Worm (Caenorhabditis elegans): ENCODE measurements around the gene C02B10.6.

Gene C02B10.6

ce11 chrIV:5086243-5086960 is 15.7 kb downstream of the C02B10.6 start:
- no peak for TF ChIP-seq ahr-1 (tag; optimal IDR thresholded peaks at IDR 0.05)
- no peak for TF ChIP-seq lim-6 (tag; optimal IDR thresholded peaks at IDR 0.05)
- no peak for TF ChIP-seq hlh-13 (GFP tag; optimal IDR thresholded peaks at IDR 0.05)

ce11 chrIV:5086961-5087326 is 16.3 kb downstream of the C02B10.6 start:
- TF ChIP-seq pat-9 (tag; optimal IDR thresholded peaks at IDR 0.05) (no peak), Y22D7AL.16 (tag; optimal IDR thresholded peaks at IDR 0.05) (no peak), syd-9 (tag; optimal IDR thresholded peaks at IDR 0.05) (no peak), ceh-19 (GFP tag; optimal IDR thresholded peaks at IDR 0.05) (no peak), nfya-1 (tag; optimal IDR thresholded peaks at IDR 0.05) (no peak), elt-2 (tag; optimal IDR thresholded peaks at IDR 0.05) (peak; percentile 25), nhr-11 (tag; optimal IDR thresholded peaks at IDR 0.05) (no peak)

- no peak for TF ChIP-seq ceh-9 (tag; optimal IDR thresholded peaks at IDR 0.05)
- TF ChIP-seq lim-6 (tag; optimal IDR thresholded peaks at IDR 0.05) = no peak
- TF ChIP-seq hlh-30 (tag; optimal IDR thresholded peaks at IDR 0.05; ENCODE audit: insufficient read depth) = no peak
- no peak for TF ChIP-seq ceh-24 (tag; optimal IDR thresholded peaks at IDR 0.05)
- no peak for TF ChIP-seq C08G9.2 (tag; optimal IDR thresholded peaks at IDR 0.05)
- no peak for TF ChIP-seq gmeb-2 (tag; optimal IDR thresholded peaks at IDR 0.05)
- TF ChIP-seq odd-2 (tag; optimal IDR thresholded peaks at IDR 0.05) = no peak
- no peak for TF ChIP-seq pag-3 (tag; optimal IDR thresholded peaks at IDR 0.05; ENCODE audit: borderline replicate concordance)
- no peak for TF ChIP-seq zip-5 (tag; optimal IDR thresholded peaks at IDR 0.05)
- TF ChIP-seq madf-2 (tag; optimal IDR thresholded peaks at IDR 0.05) = no peak
- no peak for TF ChIP-seq fkh-10 (GFP tag; optimal IDR thresholded peaks at IDR 0.05)
- TF ChIP-seq ceh-19 (GFP tag; optimal IDR thresholded peaks at IDR 0.05) = no peak
- no peak for TF ChIP-seq ceh-2 (tag; optimal IDR thresholded peaks at IDR 0.05)
These were observed 18.2 kb downstream of the C02B10.6 start, which contains the start of gene ivd-1 for ce11 chrIV:5088814-5089322. Gene ivd-1, minus strand, starts transcription at chrIV:5088864.

- TF ChIP-seq nfya-1 (tag; optimal IDR thresholded peaks at IDR 0.05) = peak; percentile 6
- TF ChIP-seq tbx-2 (tag; optimal IDR thresholded peaks at IDR 0.05) = peak; percentile 64
- TF ChIP-seq elt-2 (tag; optimal IDR thresholded peaks at IDR 0.05) = peak; percentile 58
- peak; percentile 17 for TF ChIP-seq ceh-31 (tag; optimal IDR thresholded peaks at IDR 0.05)
These were observed 19.3 kb downstream of the C02B10.6 start for ce11 chrIV:5089795-5090528.

ce11 chrIV:5090993-5091793 is 20.5 kb downstream of the C02B10.6 start, which contains the start of the genes snpn-1 and C02B10.4:
Gene snpn-1, minus strand, starts transcription at chrIV:5091043.
Gene C02B10.4, plus strand, starts transcription at chrIV:5091586.
- TF ChIP-seq ama-1 (optimal IDR thresholded peaks at IDR 0.05) (no peak), pag-3 (tag; optimal IDR thresholded peaks at IDR 0.05; ENCODE audit: borderline replicate concordance) (no peak), mec-3 (tag; optimal IDR thresholded peaks at IDR 0.05; ENCODE audit: borderline replicate concordance) (no peak), ztf-16 (tag; optimal IDR thresholded peaks at IDR 0.05) (no peak), hlh-30 (tag; optimal IDR thresholded peaks at IDR 0.05; ENCODE audit: insufficient read depth) (no peak), ceh-31 (tag; optimal IDR thresholded peaks at IDR 0.05) (peak; percentile 27), elt-2 (tag; optimal IDR thresholded peaks at IDR 0.05) (peak; percentile 31), nfya-1 (tag; optimal IDR thresholded peaks at IDR 0.05) (peak; percentile 38), T23F11.4 (GFP tag; optimal IDR thresholded peaks at IDR 0.05) (no peak), nhr-232 (tag; optimal IDR thresholded peaks at IDR 0.05) (no peak), hlh-6 (tag; optimal IDR thresholded peaks at IDR 0.05) (no peak), ceh-22 (tag; optimal IDR thresholded peaks at IDR 0.05) (no peak), ceh-19 (GFP tag; optimal IDR thresholded peaks at IDR 0.05) (no peak), syd-9 (tag; optimal IDR thresholded peaks at IDR 0.05) (no peak), F13H6.1 (tag; optimal IDR thresholded peaks at IDR 0.05) (no peak), unc-42 (tag; optimal IDR thresholded peaks at IDR 0.05) (peak; percentile 78), dmd-4 (tag; optimal IDR thresholded peaks at IDR 0.05; ENCODE audit: borderline replicate concordance) (no peak), fkh-10 (GFP tag; optimal IDR thresholded peaks at IDR 0.05) (no peak), ceh-48 (tag; optimal IDR thresholded peaks at IDR 0.05) (peak; percentile 70), odd-2 (tag; optimal IDR thresholded peaks at IDR 0.05) (no peak), rnt-1 (tag; optimal IDR thresholded peaks at IDR 0.05) (no peak), pax-1 (tag; optimal IDR thresholded peaks at IDR 0.05) (peak; percentile 28), K02D7.2 (tag; optimal IDR thresholded peaks at IDR 0.05) (no peak), sox-2 (GFP tag; IDR thresholded peaks at IDR 0.05) (no peak)

Data from whole organism, late embryonic.